Worm (Caenorhabditis elegans): ENCODE results near the gene B0035.18.

The B0035.18 gene

ce11 chrIV:11316640-11317039 is 3.5 kb upstream of the B0035.18 start:
- TF ChIP-seq cey-2 (tag; optimal IDR thresholded peaks at IDR 0.05; ENCODE audit: borderline replicate concordance, insufficient read depth): no peak
- TF ChIP-seq unc-62 (GFP tag; optimal IDR thresholded peaks at IDR 0.05 in 1 of 2): peak in 1 of 2 experiments; percentile 85
- no peak for TF ChIP-seq unc-62 (tag; optimal IDR thresholded peaks at IDR 0.05)
- TF ChIP-seq zip-11 (GFP tag; IDR thresholded peaks at IDR 0.05): no peak
- TF ChIP-seq lin-39 (tag; optimal IDR thresholded peaks at IDR 0.05): no peak
- no peak for TF ChIP-seq daf-19 (GFP tag; conservative IDR thresholded peaks at IDR 0.05)
- no peak for TF ChIP-seq madf-9 (GFP tag; conservative IDR thresholded peaks at IDR 0.05)

DNA sequence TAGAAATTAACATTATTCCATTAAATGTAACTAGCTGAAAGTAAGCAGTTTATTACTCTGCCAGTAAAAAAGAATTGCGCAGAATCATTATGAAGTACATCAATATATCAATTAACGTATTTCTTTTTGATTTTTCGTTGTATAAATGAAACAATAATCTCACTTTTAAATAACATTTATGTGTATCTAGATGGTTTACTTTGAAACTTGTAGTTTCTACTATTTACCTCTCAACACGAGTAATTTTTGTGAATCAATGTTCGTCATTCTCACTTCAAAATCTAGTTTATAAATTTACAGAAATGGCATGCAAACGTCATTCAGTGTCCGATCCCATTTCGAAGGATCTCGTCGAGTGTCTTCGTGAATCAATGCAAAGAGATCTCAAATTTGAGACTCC is 3.0 kb upstream of the B0035.18 start, which contains the start of gene gspd-1:
gspd-1 (plus strand) TSS at position 301 of the 400 bp plus-strand sequence.
- TF ChIP-seq pqm-1 (tag; optimal IDR thresholded peaks at IDR 0.05) (no peak), aha-1 (tag) (no peak)

- TF ChIP-seq F49E8.2 (tag; optimal IDR thresholded peaks at IDR 0.05; ENCODE audit: borderline replicate concordance): no peak
- TF ChIP-seq daf-16 (GFP tag; optimal IDR thresholded peaks at IDR 0.05): no peak
- TF ChIP-seq daf-16 (tag; optimal IDR thresholded peaks at IDR 0.05): peak; percentile 9
- TF ChIP-seq nhr-111 (GFP tag; optimal IDR thresholded peaks at IDR 0.05): no peak
Measured at ce11 chrIV:11320500-11320899, 388 bp downstream of the B0035.18 start, which contains the start of gene edg-1. edg-1 (plus strand) TSS chrIV:11320800.

ce11 chrIV:11323666-11324065 is 3.6 kb downstream of the B0035.18 start:
- TF ChIP-seq ces-1 (GFP tag; optimal IDR thresholded peaks at IDR 0.05) (no peak), Y105C5A.15 (GFP tag; IDR thresholded peaks at IDR 0.05) (no peak), spr-3 (GFP tag; optimal IDR thresholded peaks at IDR 0.05) (no peak), jun-1 (tag; optimal IDR thresholded peaks at IDR 0.05) (no peak), duxl-1 (tag; optimal IDR thresholded peaks at IDR 0.05; ENCODE audit: poor library complexity) (no peak), lin-1 (GFP tag; IDR thresholded peaks at IDR 0.05) (no peak), php-3 (GFP tag; IDR thresholded peaks at IDR 0.05) (no peak), aha-1 (tag) (peak; percentile 51), ceh-44 (GFP tag; IDR thresholded peaks at IDR 0.05) (no peak), Y75B8A.6 (GFP tag; IDR thresholded peaks at IDR 0.05) (no peak), unc-62 (GFP tag; optimal IDR thresholded peaks at IDR 0.05 in 1 of 2) (no peak), unc-62 (tag; optimal IDR thresholded peaks at IDR 0.05) (no peak), ceh-62 (tag; optimal IDR thresholded peaks at IDR 0.05) (no peak), set-16 (GFP tag; IDR thresholded peaks at IDR 0.05) (no peak), skn-1 (tag; optimal IDR thresholded peaks at IDR 0.05) (no peak), ztf-7 (tag; optimal IDR thresholded peaks at IDR 0.05) (no peak), nhr-11 (tag; optimal IDR thresholded peaks at IDR 0.05) (no peak), D1046.2 (GFP tag; IDR thresholded peaks at IDR 0.05) (no peak), lin-38 (GFP tag; IDR thresholded peaks at IDR 0.05) (peak; percentile 62), tag-97 (GFP tag; IDR thresholded peaks at IDR 0.05) (no peak), pqm-1 (tag; optimal IDR thresholded peaks at IDR 0.05) (no peak), nhr-41 (GFP tag; IDR thresholded peaks at IDR 0.05) (no peak), dmd-8 (GFP tag; IDR thresholded peaks at IDR 0.05) (0 out of 2 replicates have a peak, but pooled peaks have one; percentile 4), gei-8 (GFP tag; optimal IDR thresholded peaks at IDR 0.05) (no peak), nhr-28 (tag; optimal IDR thresholded peaks at IDR 0.05) (no peak), vab-7 (GFP tag; IDR thresholded peaks at IDR 0.05) (no peak), dmd-6 (GFP tag; IDR thresholded peaks at IDR 0.05) (no peak), lin-13 (GFP tag; optimal IDR thresholded peaks at IDR 0.05) (no peak), nhr-42 (GFP tag; IDR thresholded peaks at IDR 0.05) (no peak), zip-11 (GFP tag; IDR thresholded peaks at IDR 0.05) (no peak), lsy-2 (tag; optimal IDR thresholded peaks at IDR 0.05) (no peak), hmg-1.1 (GFP tag; IDR thresholded peaks at IDR 0.05) (no peak), nhr-237 (tag; optimal IDR thresholded peaks at IDR 0.05) (no peak), zag-1 (tag; optimal IDR thresholded peaks at IDR 0.05) (no peak), F26F4.8 (GFP tag; conservative IDR thresholded peaks at IDR 0.05) (peak; percentile 64; the same call in 1 of the 2 replicates), mxl-3 (GFP tag; optimal IDR thresholded peaks at IDR 0.05) (no peak), arid-1 (GFP tag; conservative IDR thresholded peaks at IDR 0.05) (0 out of 2 replicates have a peak, but pooled peaks have one; percentile 41), snpc-1.2 (GFP tag; IDR thresholded peaks at IDR 0.05) (peak; percentile 48; the same call in 1 of the 2 replicates)
